Fruit fly (Drosophila melanogaster) whole organism: ENCODE data around the gene Acat2.

Experiments
- CG8478 ChIP-seq: fragments of >200 bp; optimal IDR thresholded peaks from 2 replicates; lab custom pipeline; 2018; ENCODE audit warnings: inconsistent platforms
- Dll ChIP-seq: fragments of >200 bp; optimal IDR thresholded peaks from 2 replicates; lab custom pipeline; 2017
- psq ChIP-seq: fragments of >200 bp; optimal IDR thresholded peaks from 2 replicates; lab custom pipeline; 2017
- usp ChIP-seq: fragments of >200 bp; optimal IDR thresholded peaks from 2 replicates; lab custom pipeline; 2017; ENCODE audit warnings: missing biosample characterization, missing genetic modification characterization, mixed read lengths

- TF ChIP-seq CG8478 (lab: Kevin White, UChicago) = no peak
- TF ChIP-seq usp (GFP tag; lab: Kevin White, UChicago) = no peak
- no peak for TF ChIP-seq psq (lab: Kevin White, UChicago)
- no peak for TF ChIP-seq Dll
These were observed 17.6 kb downstream of the Acat2 start for dm6 chr3L:1320230-1320930.
